Worm (Caenorhabditis elegans) whole organism, L1 larva: ENCODE data around the gene F10G7.12.

ENCODE experiments used
- C16A3.4 ChIP-seq: fragments of 150-350 bp; optimal IDR thresholded peaks from 2 replicates; lab custom pipeline; 2014; ENCODE audit warnings: missing biosample characterization, missing genetic modification characterization
- C34B4.2 ChIP-seq: sonication (generic microtip); optimal IDR thresholded peaks from 2 replicates; lab custom pipeline; 2017; ENCODE audit warnings: mild to moderate bottlenecking, missing genetic modification characterization, missing compliant biosample characterization
- Y116A8C.19 ChIP-seq: sonication (generic microtip); optimal IDR thresholded peaks from 2 replicates; lab custom pipeline; 2016; ENCODE audit warnings: missing compliant biosample characterization, missing genetic modification characterization, borderline replicate concordance
- aha-1 ChIP-seq: fragments of 150-350 bp; optimal IDR thresholded peaks from 2 replicates; lab custom pipeline; 2014; ENCODE audit warnings: missing biosample characterization, missing genetic modification characterization
- aly-2 ChIP-seq: fragments of 150-350 bp; optimal IDR thresholded peaks from 2 replicates; lab custom pipeline; 2014; ENCODE audit warnings: missing biosample characterization, missing genetic modification characterization
- ceh-63 ChIP-seq: fragments of 200-800 bp; sonication (Bioruptor generic); optimal IDR thresholded peaks from 2 replicates; lab custom pipeline; 2018; ENCODE audit warnings: mild to moderate bottlenecking, missing genetic modification characterization, missing compliant biosample characterization
- ceh-82 ChIP-seq, 3 experiments: fragments of 150-350 bp in 1 of 3; sonication (generic microtip) in 2 of 3; optimal IDR thresholded peaks; 2 replicates each; lab custom pipeline; 2014 to 2017; ENCODE audit warnings: missing biosample characterization in 3 of 3, missing genetic modification characterization in 3 of 3
- ceh-88 ChIP-seq: fragments of 200-800 bp; sonication (Bioruptor generic); IDR thresholded peaks from 2 replicates; pipeline ENCODE4 v1.3.6; 2022; ENCODE audit warnings: missing genetic modification characterization, missing compliant biosample characterization
- dpl-1 ChIP-seq, 3 experiments: fragments of 150-350 bp in 2 of 3; sonication (generic microtip) in 1 of 3; optimal IDR thresholded peaks; 2 replicates each; lab custom pipeline; 2014 to 2017; ENCODE audit warnings: missing biosample characterization in 3 of 3, missing genetic modification characterization in 3 of 3, missing genetic modification reagents in 3 of 3
- efl-1 ChIP-seq, 4 experiments: fragments of 150-350 bp; optimal IDR thresholded peaks in 3 of 4; peaks in 1 of 4; 1 replicate in 1 of 4; 2 replicates in 3 of 4; lab custom pipeline; 2014; ENCODE audit warnings: missing biosample characterization in 2 of 4, missing genetic modification characterization in 2 of 4, missing genetic modification reagents in 2 of 4
- egl-27 ChIP-seq, 2 experiments: fragments of 150-350 bp in 1 of 2; sonication (generic microtip); optimal IDR thresholded peaks; 3 replicates each; lab custom pipeline; 2017 to 2018; ENCODE audit warnings: missing biosample characterization in 2 of 2, missing genetic modification characterization in 2 of 2, missing genetic modification reagents in 2 of 2
- fkh-10 ChIP-seq: sonication (generic microtip); optimal IDR thresholded peaks from 2 replicates; lab custom pipeline; 2017; ENCODE audit warnings: missing biosample characterization, missing genetic modification reagents, missing genetic modification characterization
- hlh-17 ChIP-seq: fragments of 200-800 bp; sonication (Bioruptor generic); optimal IDR thresholded peaks from 2 replicates; lab custom pipeline; 2018; ENCODE audit warnings: missing genetic modification characterization, mild to moderate bottlenecking, missing compliant biosample characterization, moderate library complexity, borderline replicate concordance
- isw-1 ChIP-seq: fragments of 200-800 bp; sonication (Bioruptor generic); IDR thresholded peaks from 2 replicates; pipeline ENCODE4 v1.3.6; 2022; ENCODE audit warnings: missing genetic modification characterization, missing compliant biosample characterization
- jun-1 ChIP-seq: fragments of 150-350 bp; optimal IDR thresholded peaks from 2 replicates; lab custom pipeline; 2014; ENCODE audit warnings: missing biosample characterization, missing genetic modification reagents, missing genetic modification characterization
- lin-13 ChIP-seq: fragments of 150-350 bp; optimal IDR thresholded peaks from 2 replicates; lab custom pipeline; 2014; ENCODE audit warnings: missing biosample characterization, missing genetic modification reagents, missing genetic modification characterization
- lin-14 ChIP-seq: fragments of 200-800 bp; sonication (Bioruptor generic); optimal IDR thresholded peaks from 2 replicates; lab custom pipeline; 2018; ENCODE audit warnings: mild to moderate bottlenecking, missing genetic modification characterization, moderate library complexity, missing compliant biosample characterization
- lin-35 ChIP-seq, 2 experiments: fragments of 150-350 bp; optimal IDR thresholded peaks; 2 replicates each; lab custom pipeline; 2014; ENCODE audit warnings: missing biosample characterization in 2 of 2, missing genetic modification characterization in 2 of 2, missing genetic modification reagents in 2 of 2
- lin-39 ChIP-seq: fragments of 150-350 bp; optimal IDR thresholded peaks from 2 replicates; lab custom pipeline; 2014; ENCODE audit warnings: missing biosample characterization, missing genetic modification reagents, missing genetic modification characterization
- lir-3 ChIP-seq: sonication (generic microtip); optimal IDR thresholded peaks from 2 replicates; lab custom pipeline; 2016; ENCODE audit warnings: mild to moderate bottlenecking, missing genetic modification characterization, moderate library complexity, missing compliant biosample characterization; ENCODE audit not compliant: poor library complexity
- lsy-2 ChIP-seq, 2 experiments: fragments of 150-350 bp; optimal IDR thresholded peaks; 2 replicates each; lab custom pipeline; 2014; ENCODE audit warnings: missing biosample characterization in 2 of 2, missing genetic modification characterization in 2 of 2
- mab-9 ChIP-seq: fragments of 200-800 bp; sonication (Bioruptor generic); IDR thresholded peaks from 2 replicates; pipeline ENCODE4 v1.3.6; 2022; ENCODE audit warnings: missing genetic modification reagents, missing genetic modification characterization, missing compliant biosample characterization
- mdl-1 ChIP-seq, 2 experiments: fragments of 150-350 bp; optimal IDR thresholded peaks; 2 replicates each; lab custom pipeline; 2014 to 2017; ENCODE audit warnings: missing biosample characterization in 2 of 2, missing genetic modification characterization in 2 of 2, inconsistent platforms in 1 of 2
- mef-2 ChIP-seq: fragments of 150-350 bp; optimal IDR thresholded peaks from 2 replicates; lab custom pipeline; 2014; ENCODE audit warnings: missing biosample characterization, missing genetic modification characterization
- mep-1 ChIP-seq: fragments of 150-350 bp; optimal IDR thresholded peaks from 2 replicates; lab custom pipeline; 2014; ENCODE audit warnings: missing biosample characterization, missing genetic modification characterization
- nhr-11 ChIP-seq: fragments of 150-350 bp; optimal IDR thresholded peaks from 2 replicates; lab custom pipeline; 2014; ENCODE audit warnings: missing biosample characterization, missing genetic modification characterization
- nhr-19 ChIP-seq: fragments of 200-800 bp; sonication (Bioruptor generic); conservative IDR thresholded peaks from 2 replicates; pipeline ENCODE4 v1.3.6; 2022; ENCODE audit warnings: missing genetic modification characterization, missing compliant biosample characterization
- nhr-20 ChIP-seq: sonication (generic microtip); optimal IDR thresholded peaks from 2 replicates; lab custom pipeline; 2016; ENCODE audit warnings: mild to moderate bottlenecking, missing genetic modification characterization, missing compliant biosample characterization
- nhr-28 ChIP-seq: fragments of 150-350 bp; optimal IDR thresholded peaks from 2 replicates; lab custom pipeline; 2014; ENCODE audit warnings: missing biosample characterization, missing genetic modification characterization
- nhr-84 ChIP-seq: sonication (generic microtip); optimal IDR thresholded peaks from 2 replicates; lab custom pipeline; 2017; ENCODE audit warnings: missing biosample characterization, missing genetic modification characterization
- nhr-90 ChIP-seq: sonication (generic microtip); optimal IDR thresholded peaks from 2 replicates; lab custom pipeline; 2016; ENCODE audit warnings: mild to moderate bottlenecking, missing genetic modification characterization, missing compliant biosample characterization; ENCODE audit not compliant: poor library complexity
- pag-3 ChIP-seq: sonication (generic microtip); optimal IDR thresholded peaks from 2 replicates; lab custom pipeline; 2017; ENCODE audit warnings: missing genetic modification characterization, mild to moderate bottlenecking, missing compliant biosample characterization, antibody characterized with exemption, borderline replicate concordance; ENCODE audit not compliant: insufficient read depth
- pax-3 ChIP-seq: fragments of 200-800 bp; sonication (Bioruptor generic); optimal IDR thresholded peaks from 2 replicates; lab custom pipeline; 2018; ENCODE audit warnings: mild to moderate bottlenecking, missing genetic modification characterization, moderate library complexity, missing compliant biosample characterization
- pqm-1 ChIP-seq: sonication (generic microtip); optimal IDR thresholded peaks from 3 replicates; lab custom pipeline; 2017; ENCODE audit warnings: missing biosample characterization, missing genetic modification characterization
- rnt-1 ChIP-seq: sonication (generic microtip); optimal IDR thresholded peaks from 2 replicates; lab custom pipeline; 2016; ENCODE audit warnings: mild to moderate bottlenecking, missing genetic modification characterization, moderate library complexity, missing compliant biosample characterization
- skn-1 ChIP-seq: fragments of 150-350 bp; optimal IDR thresholded peaks from 2 replicates; lab custom pipeline; 2014; ENCODE audit warnings: missing biosample characterization, missing genetic modification characterization
- snpc-4 ChIP-seq: fragments of 150-350 bp; optimal IDR thresholded peaks from 2 replicates; lab custom pipeline; 2014; ENCODE audit warnings: missing biosample characterization, missing genetic modification characterization
- snu-23 ChIP-seq: sonication (generic microtip); optimal IDR thresholded peaks from 2 replicates; lab custom pipeline; 2016; ENCODE audit warnings: missing genetic modification characterization, missing compliant biosample characterization
- sox-4 ChIP-seq: sonication (generic microtip); optimal IDR thresholded peaks from 2 replicates; lab custom pipeline; 2016; ENCODE audit warnings: missing genetic modification characterization, missing compliant biosample characterization
- sptf-1 ChIP-seq: fragments of 150-350 bp; optimal IDR thresholded peaks from 2 replicates; lab custom pipeline; 2014; ENCODE audit warnings: missing biosample characterization, missing genetic modification characterization
- swsn-7 ChIP-seq: sonication (generic microtip); optimal IDR thresholded peaks from 2 replicates; lab custom pipeline; 2016; ENCODE audit warnings: missing genetic modification characterization, missing compliant biosample characterization
- tbx-2 ChIP-seq: sonication (generic microtip); optimal IDR thresholded peaks from 2 replicates; lab custom pipeline; 2016; ENCODE audit warnings: missing genetic modification characterization, missing compliant biosample characterization
- tlp-1 ChIP-seq: fragments of 150-350 bp; optimal IDR thresholded peaks from 2 replicates; lab custom pipeline; 2014; ENCODE audit warnings: missing biosample characterization, missing genetic modification characterization
- unc-130 ChIP-seq: fragments of 150-350 bp; optimal IDR thresholded peaks from 2 replicates; lab custom pipeline; 2017; ENCODE audit warnings: missing biosample characterization, missing genetic modification characterization, inconsistent platforms
- unc-62 ChIP-seq: fragments of 150-350 bp; optimal IDR thresholded peaks from 2 replicates; lab custom pipeline; 2014; ENCODE audit warnings: missing biosample characterization, missing genetic modification reagents, missing genetic modification characterization
- unc-86 ChIP-seq: sonication (generic microtip); optimal IDR thresholded peaks from 2 replicates; lab custom pipeline; 2016; ENCODE audit warnings: missing genetic modification characterization, missing compliant biosample characterization
- vab-15 ChIP-seq: sonication (generic microtip); optimal IDR thresholded peaks from 2 replicates; lab custom pipeline; 2017; ENCODE audit warnings: missing genotype, mild to moderate bottlenecking, missing genetic modification characterization, missing compliant biosample characterization
- xbp-1 ChIP-seq: sonication (generic microtip); optimal IDR thresholded peaks from 2 replicates; lab custom pipeline; 2016; ENCODE audit warnings: missing genetic modification characterization, missing compliant biosample characterization
- zip-4 ChIP-seq: fragments of 200-800 bp; sonication (Bioruptor generic); optimal IDR thresholded peaks from 2 replicates; lab custom pipeline; 2018; ENCODE audit warnings: mild to moderate bottlenecking, missing genetic modification characterization, moderate library complexity, missing compliant biosample characterization
- ztf-4 ChIP-seq: fragments of 150-350 bp; optimal IDR thresholded peaks from 2 replicates; lab custom pipeline; 2014; ENCODE audit warnings: missing biosample characterization, missing genetic modification characterization

The F10G7.12 gene

DNA sequence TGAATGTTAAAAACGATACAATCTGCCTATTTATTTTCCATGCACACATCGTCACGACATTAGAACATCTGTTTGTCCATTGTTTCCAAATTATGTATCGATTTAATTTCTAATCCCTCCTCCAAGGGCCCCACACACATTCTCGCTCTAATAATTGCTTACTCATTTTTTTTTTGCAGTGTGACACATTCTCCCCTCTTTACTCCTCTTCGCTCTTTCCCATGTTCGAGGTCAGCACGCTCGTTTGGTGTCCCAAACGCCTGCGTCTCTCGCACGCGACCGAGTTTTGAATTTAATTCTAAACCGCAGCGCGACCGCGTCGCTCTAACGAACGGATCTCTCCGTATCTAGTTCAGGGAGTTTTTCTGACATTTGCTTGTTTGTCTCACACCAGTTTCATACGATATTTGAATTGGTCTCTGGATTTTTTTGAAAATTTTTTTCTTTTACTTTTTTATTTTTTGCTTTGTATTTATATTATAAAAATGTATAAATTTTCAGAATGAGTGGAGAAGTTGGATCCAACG, 16.9 kb upstream of the F10G7.12 start, which contains the start of the genes clec-140 and hmg-11 (continued):
- no peak for TF ChIP-seq tbx-2 (tag; lab: Kevin White, UChicago)
- TF ChIP-seq mep-1: peak; percentile 61
- peak in 2 of 3 experiments; percentile 9 to 79 for TF ChIP-seq ceh-82 (tag; optimal IDR thresholded peaks at IDR 0.05; lab: Kevin White, UChicago)
- peak; percentile 19 for TF ChIP-seq skn-1 (tag; lab: Kevin White, UChicago)
- no peak for TF ChIP-seq C34B4.2 (tag; lab: Kevin White, UChicago)
- no peak for TF ChIP-seq nhr-28 (tag; lab: Kevin White, UChicago)
- TF ChIP-seq unc-86: no peak
- TF ChIP-seq xbp-1 (tag; lab: Kevin White, UChicago): peak; percentile 8
- TF ChIP-seq lin-13 (GFP tag; lab: Kevin White, UChicago): peak; percentile 37
- TF ChIP-seq pax-3 (tag; lab: Kevin White, UChicago): no peak
- TF ChIP-seq ceh-63 (GFP tag; lab: Kevin White, UChicago): no peak
- no peak for TF ChIP-seq snu-23
- TF ChIP-seq ceh-88 (GFP tag; lab: Robert Waterston, UW): no peak
- no peak for TF ChIP-seq hlh-17 (GFP tag; lab: Kevin White, UChicago)
- no peak for TF ChIP-seq ztf-4 (tag; lab: Kevin White, UChicago)
- TF ChIP-seq nhr-11 (tag; lab: Kevin White, UChicago): no peak
- TF ChIP-seq dpl-1 (GFP tag; optimal IDR thresholded peaks at IDR 0.05; lab: Kevin White, UChicago): peak; percentile 17 to 60 (median 17)
- no peak for TF ChIP-seq nhr-90 (tag; lab: Kevin White, UChicago)
- peak in 1 of 2 experiments; percentile 79 for TF ChIP-seq mdl-1 (tag; optimal IDR thresholded peaks at IDR 0.05; lab: Kevin White, UChicago)
- TF ChIP-seq nhr-19 (GFP tag; lab: Robert Waterston, UW): no peak
- no peak for TF ChIP-seq isw-1 (GFP tag; lab: Robert Waterston, UW)
- TF ChIP-seq lin-39: no peak
- no peak for TF ChIP-seq vab-15 (tag; lab: Kevin White, UChicago)
- TF ChIP-seq swsn-7 (tag; lab: Kevin White, UChicago): no peak
- TF ChIP-seq egl-27 (tag; optimal IDR thresholded peaks at IDR 0.05; lab: Kevin White, UChicago): no peak
- no peak for TF ChIP-seq tlp-1 (tag; lab: Kevin White, UChicago)
- TF ChIP-seq jun-1 (tag; lab: Kevin White, UChicago): peak; percentile 13
- peak; percentile 49 to 70 for TF ChIP-seq lin-35 (GFP tag; optimal IDR thresholded peaks at IDR 0.05; lab: Kevin White, UChicago)
- TF ChIP-seq nhr-84: no peak
- no peak for TF ChIP-seq aly-2 (tag; lab: Kevin White, UChicago)
- TF ChIP-seq fkh-10 (GFP tag; lab: Kevin White, UChicago): no peak
- peak; percentile 46 for TF ChIP-seq rnt-1 (tag; lab: Kevin White, UChicago)
- peak; percentile 50 to 67 for TF ChIP-seq efl-1 (optimal IDR thresholded peaks at IDR 0.05; lab: Kevin White, UChicago)
- peak; percentile 51 to 92 for TF ChIP-seq efl-1 (GFP tag; optimal IDR thresholded peaks at IDR 0.05 in 1 of 2; lab: Kevin White, UChicago)
- TF ChIP-seq lir-3 (tag; lab: Kevin White, UChicago): no peak
- TF ChIP-seq unc-130 (tag; lab: Kevin White, UChicago): no peak
- TF ChIP-seq lsy-2 (tag; optimal IDR thresholded peaks at IDR 0.05; lab: Kevin White, UChicago): peak; percentile 48 to 76
- no peak for TF ChIP-seq pqm-1 (tag; lab: Kevin White, UChicago)
- peak; percentile 19 for TF ChIP-seq nhr-20
- no peak for TF ChIP-seq unc-62 (GFP tag; lab: Kevin White, UChicago)
- TF ChIP-seq mef-2 (tag; lab: Kevin White, UChicago): no peak
- no peak for TF ChIP-seq mab-9 (GFP tag; lab: Robert Waterston, UW)
- peak; percentile 12 for TF ChIP-seq snpc-4 (tag; lab: Kevin White, UChicago)
- TF ChIP-seq sptf-1 (tag; lab: Kevin White, UChicago): no peak
- no peak for TF ChIP-seq pag-3 (tag; lab: Kevin White, UChicago)
- no peak for TF ChIP-seq zip-4
- peak; percentile 0 for TF ChIP-seq C16A3.4 (tag; lab: Kevin White, UChicago)
- TF ChIP-seq Y116A8C.19 (tag; lab: Kevin White, UChicago): no peak
- no peak for TF ChIP-seq sox-4 (tag; lab: Kevin White, UChicago)
- TF ChIP-seq aha-1 (tag; lab: Kevin White, UChicago): no peak
- peak; percentile 96 for TF ChIP-seq lin-14 (GFP tag; lab: Kevin White, UChicago)
